Worm (Caenorhabditis elegans) whole organism, L4/young adult: ENCODE results near the gene clr-1.

ENCODE experiments used
- dao-5 ChIP-seq: sonication (generic microtip); optimal IDR thresholded peaks from 2 replicates; lab custom pipeline; 2016; ENCODE audit warnings: missing genotype, missing genetic modification characterization, moderate library complexity, missing compliant biosample characterization
- him-1 ChIP-seq: sonication (generic microtip); optimal IDR thresholded peaks from 2 replicates; lab custom pipeline; 2016; ENCODE audit warnings: missing genotype, missing genetic modification reagents, missing genetic modification characterization, missing compliant biosample characterization

ce11 chrII:5426470-5426869 lies 39.7 kb upstream of the clr-1 start:
- TF ChIP-seq him-1 (tag; lab: Kevin White, UChicago) (no peak), dao-5 (no peak)
